Worm (Caenorhabditis elegans): ENCODE measurements around the gene hil-1.

Gene hil-1

DNA sequence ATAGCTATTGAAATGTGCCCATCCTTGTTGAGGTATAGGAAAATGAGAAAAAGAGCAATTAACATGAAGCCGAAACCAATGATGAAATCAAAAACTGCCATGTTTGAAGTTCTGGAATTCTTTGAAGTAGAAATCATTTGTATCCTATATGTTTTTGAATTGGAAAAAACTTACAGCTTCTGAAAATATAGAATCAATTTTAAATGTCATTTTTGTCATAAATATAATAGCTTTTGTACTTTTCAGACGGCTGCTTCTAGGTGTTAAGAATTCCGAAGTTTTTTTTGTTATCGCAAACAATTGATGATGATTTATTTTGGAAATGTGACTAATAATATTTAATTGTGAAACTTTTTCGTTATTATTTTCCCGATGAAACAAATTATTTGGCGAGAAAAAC is 2.6 kb upstream of the hil-1 start, which contains the start of gene C30G7.4:
TSS of gene C30G7.4 (minus strand) at position 101 of the 400 bp plus-strand sequence.
- no peak for TF ChIP-seq sma-9 (GFP tag; optimal IDR thresholded peaks at IDR 0.05)
- TF ChIP-seq sma-9 (tag; optimal IDR thresholded peaks at IDR 0.05), result no peak
- no peak for TF ChIP-seq nhr-10 (tag; optimal IDR thresholded peaks at IDR 0.05)
- TF ChIP-seq nhr-237 (tag; optimal IDR thresholded peaks at IDR 0.05), result no peak
- TF ChIP-seq mdl-1 (tag; optimal IDR thresholded peaks at IDR 0.05), result no peak
- TF ChIP-seq Y55F3AM.14 (GFP tag; optimal IDR thresholded peaks at IDR 0.05), result no peak
- TF ChIP-seq elt-3 (tag; optimal IDR thresholded peaks at IDR 0.05), result no peak
- TF ChIP-seq gmeb-1 (tag; optimal IDR thresholded peaks at IDR 0.05), result no peak
- no peak for TF ChIP-seq sem-4 (tag; optimal IDR thresholded peaks at IDR 0.05)
- TF ChIP-seq ama-1 (optimal IDR thresholded peaks at IDR 0.05), result no peak
- TF ChIP-seq dmd-4 (tag; optimal IDR thresholded peaks at IDR 0.05), result no peak
- TF ChIP-seq R02D3.7 (tag; optimal IDR thresholded peaks at IDR 0.05), result no peak
- no peak for TF ChIP-seq nhr-25 (tag; optimal IDR thresholded peaks at IDR 0.05)

DNA sequence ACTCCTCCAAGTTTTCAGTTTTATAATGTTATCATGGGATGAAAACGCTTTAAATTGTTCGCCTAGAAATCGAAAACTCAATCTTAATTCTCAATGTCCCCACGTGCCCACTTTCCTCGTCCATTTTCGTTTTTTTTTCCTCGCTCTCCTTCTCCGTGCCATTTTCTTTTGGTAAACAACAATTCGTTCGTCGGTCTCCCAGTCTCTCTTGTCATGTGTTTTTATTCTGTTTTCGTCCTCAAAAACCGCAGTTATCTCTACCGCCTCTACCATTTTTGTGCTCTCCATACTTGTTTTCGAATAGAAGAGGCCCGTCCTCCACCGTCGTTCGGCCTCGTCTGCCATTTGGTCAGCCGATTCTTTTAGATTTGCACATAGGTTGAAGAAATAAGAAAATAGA is 1.0 kb upstream of the hil-1 start:
- TF ChIP-seq skn-1 (tag; optimal IDR thresholded peaks at IDR 0.05), result no peak
- TF ChIP-seq dmd-4 (tag; optimal IDR thresholded peaks at IDR 0.05), result no peak
- TF ChIP-seq ztf-1 (GFP tag; conservative IDR thresholded peaks at IDR 0.05), result no peak
- peak; percentile 43 for TF ChIP-seq lin-11 (tag; optimal IDR thresholded peaks at IDR 0.05)
- peak; percentile 49 for TF ChIP-seq C34F6.9 (tag; optimal IDR thresholded peaks at IDR 0.05)
- no peak for TF ChIP-seq nhr-77 (tag; optimal IDR thresholded peaks at IDR 0.05)
- TF ChIP-seq nhr-237 (tag; optimal IDR thresholded peaks at IDR 0.05), result no peak
- TF ChIP-seq egl-27 (tag; optimal IDR thresholded peaks at IDR 0.05), result no peak
- TF ChIP-seq ama-1 (optimal IDR thresholded peaks at IDR 0.05), result peak; percentile 17
- TF ChIP-seq lin-13 (GFP tag; optimal IDR thresholded peaks at IDR 0.05), result no peak
- TF ChIP-seq blmp-1 (tag; optimal IDR thresholded peaks at IDR 0.05; ENCODE audit: insufficient read depth), result no peak
- TF ChIP-seq lin-39 (tag; optimal IDR thresholded peaks at IDR 0.05), result no peak
- TF ChIP-seq lsy-2 (tag; optimal IDR thresholded peaks at IDR 0.05), result no peak
- peak; percentile 83 for TF ChIP-seq nhr-129 (tag; optimal IDR thresholded peaks at IDR 0.05)
- TF ChIP-seq nhr-23 (tag; optimal IDR thresholded peaks at IDR 0.05), result no peak

DNA sequence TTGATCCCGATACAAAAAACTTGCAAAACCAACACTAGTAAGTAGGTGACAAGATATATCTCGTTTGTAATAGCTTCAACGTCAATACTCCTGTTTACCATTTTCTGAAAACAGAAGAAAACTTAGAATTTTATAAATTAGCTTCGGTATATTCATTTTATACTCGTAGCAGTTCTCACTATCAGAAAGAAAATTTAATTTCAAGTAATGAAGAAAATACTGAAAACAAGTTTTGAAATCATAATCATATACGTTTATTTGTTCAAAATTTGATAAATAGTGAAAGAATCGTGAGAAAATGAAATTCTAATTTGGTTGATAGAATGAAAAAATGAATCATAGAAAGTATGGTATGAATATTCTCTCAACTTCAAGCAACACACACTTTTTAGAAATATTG is 5.1 kb downstream of the hil-1 start, which contains the start of gene C30G7.5:
TSS of gene C30G7.5 (minus strand) at position 101 of the 400 bp plus-strand sequence.
- no peak for TF ChIP-seq aly-2 (tag; optimal IDR thresholded peaks at IDR 0.05)
- no peak for TF ChIP-seq blmp-1 (tag; optimal IDR thresholded peaks at IDR 0.05; ENCODE audit: insufficient read depth)
- no peak for TF ChIP-seq fos-1 (tag; optimal IDR thresholded peaks at IDR 0.05)
- TF ChIP-seq ztf-11 (tag; optimal IDR thresholded peaks at IDR 0.05), result no peak
- TF ChIP-seq nhr-237 (tag; optimal IDR thresholded peaks at IDR 0.05), result no peak
- TF ChIP-seq sma-9 (GFP tag; optimal IDR thresholded peaks at IDR 0.05), result no peak
- no peak for TF ChIP-seq sma-9 (tag; optimal IDR thresholded peaks at IDR 0.05)
- TF ChIP-seq nhr-6 (tag; optimal IDR thresholded peaks at IDR 0.05), result no peak
- TF ChIP-seq C34F6.9 (tag; optimal IDR thresholded peaks at IDR 0.05), result no peak
- no peak for TF ChIP-seq lin-11 (tag; optimal IDR thresholded peaks at IDR 0.05)
- TF ChIP-seq R02D3.7 (tag; optimal IDR thresholded peaks at IDR 0.05), result no peak
- no peak for TF ChIP-seq ZK546.5 (tag; optimal IDR thresholded peaks at IDR 0.05)
- no peak for TF ChIP-seq skn-1 (tag; optimal IDR thresholded peaks at IDR 0.05)
- no peak for TF ChIP-seq alr-1 (tag; optimal IDR thresholded peaks at IDR 0.05)
- no peak for TF ChIP-seq lin-39 (tag; optimal IDR thresholded peaks at IDR 0.05)
- no peak for TF ChIP-seq Y55F3AM.14 (GFP tag; optimal IDR thresholded peaks at IDR 0.05)
- no peak for TF ChIP-seq mbf-1 (tag; optimal IDR thresholded peaks at IDR 0.05)
- TF ChIP-seq unc-39 (tag; optimal IDR thresholded peaks at IDR 0.05), result no peak

DNA sequence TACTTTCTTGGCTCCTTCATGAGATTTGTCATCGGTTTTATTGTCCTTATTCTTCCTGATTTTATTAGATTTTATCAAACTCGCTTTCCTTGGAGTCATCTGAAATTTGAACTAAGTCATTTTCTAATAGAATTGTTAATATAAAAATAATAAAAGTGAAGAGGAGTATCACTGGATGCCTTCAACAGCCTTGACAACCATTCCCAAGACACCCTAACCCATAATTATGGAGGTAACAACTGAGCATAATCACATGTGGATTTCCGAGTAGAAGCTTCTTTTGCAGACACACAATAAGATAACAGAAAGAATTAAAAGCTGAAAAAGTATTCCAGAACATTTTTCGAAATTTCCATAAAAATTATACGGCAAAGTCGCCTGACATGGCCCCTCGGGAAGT is 6.1 kb downstream of the hil-1 start, which contains the start of gene F02D8.9:
TSS of gene F02D8.9 (minus strand) at position 101 of the 400 bp plus-strand sequence.
- TF ChIP-seq lin-13 (GFP tag; optimal IDR thresholded peaks at IDR 0.05) (no peak), nhr-10 (tag; optimal IDR thresholded peaks at IDR 0.05) (no peak), aly-2 (tag; optimal IDR thresholded peaks at IDR 0.05) (no peak), gmeb-1 (tag; optimal IDR thresholded peaks at IDR 0.05) (no peak), dmd-4 (tag; optimal IDR thresholded peaks at IDR 0.05) (no peak), ceh-82 (tag; optimal IDR thresholded peaks at IDR 0.05) (no peak), peb-1 (tag; optimal IDR thresholded peaks at IDR 0.05) (no peak), R02D3.7 (tag; optimal IDR thresholded peaks at IDR 0.05) (no peak), nhr-6 (tag; optimal IDR thresholded peaks at IDR 0.05) (no peak), elt-3 (tag; optimal IDR thresholded peaks at IDR 0.05) (no peak), Y55F3AM.14 (GFP tag; optimal IDR thresholded peaks at IDR 0.05) (no peak), nhr-11 (tag; optimal IDR thresholded peaks at IDR 0.05) (no peak), unc-55 (GFP tag; optimal IDR thresholded peaks at IDR 0.05) (no peak), sem-4 (tag; optimal IDR thresholded peaks at IDR 0.05) (no peak), ceh-16 (tag; optimal IDR thresholded peaks at IDR 0.05) (no peak), ztf-4 (tag; optimal IDR thresholded peaks at IDR 0.05) (no peak), alr-1 (tag; optimal IDR thresholded peaks at IDR 0.05) (no peak)
